Fruit fly (Drosophila melanogaster): ENCODE results near the gene mud.

DNA sequence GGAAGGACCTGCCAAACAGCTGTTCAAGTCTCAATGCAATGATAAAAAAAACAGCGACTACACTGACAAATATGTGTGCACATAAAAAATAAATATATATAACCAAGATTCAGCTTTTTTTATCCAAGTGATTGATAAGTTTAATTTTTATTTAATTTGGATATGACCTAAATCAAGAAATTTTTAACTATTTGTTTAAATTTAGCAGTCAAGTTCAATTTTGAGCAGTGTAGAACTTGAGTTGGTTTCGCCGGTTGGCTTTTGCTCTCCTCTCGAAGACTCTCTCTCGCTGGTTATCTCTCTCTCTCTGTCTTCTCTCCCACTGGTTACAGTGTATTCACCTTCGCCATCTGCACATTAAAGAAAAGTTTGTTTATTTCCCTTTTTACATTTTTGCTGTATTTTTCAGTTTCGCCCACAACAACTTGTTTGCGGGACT lies 29.5 kb upstream of the mud start:
- TF ChIP-seq Smox (GFP tag; optimal IDR thresholded peaks at IDR 0.05): peak; percentile 97
- TF ChIP-seq acj6 (GFP tag; optimal IDR thresholded peaks at IDR 0.05): peak; percentile 97
- peak; percentile 95 for TF ChIP-seq Sox14 (GFP tag; optimal IDR thresholded peaks at IDR 0.05)

All from whole organism, prepupa.